Worm (Caenorhabditis elegans) whole organism, L4 larva: ENCODE measurements around the gene mfsd-13.2.
A peak's percentile ranks its signal among the peaks of the same experiment; 100 is the strongest.

Experiments
- F10B5.3 ChIP-seq: sonication (generic microtip); optimal IDR thresholded peaks from 2 replicates; lab custom pipeline; 2016; ENCODE audit warnings: mild to moderate bottlenecking, missing genetic modification characterization, missing compliant biosample characterization
- Y105C5A.15 ChIP-seq: fragments of 200-800 bp; sonication (Bioruptor generic); IDR thresholded peaks from 2 replicates; pipeline ENCODE4 v1.3.6; 2022; ENCODE audit warnings: missing genetic modification characterization, missing compliant biosample characterization
- aha-1 ChIP-seq: fragments of 150-350 bp; peaks from one replicate; lab custom pipeline; 2014; ENCODE audit warnings: missing biosample characterization, missing genetic modification characterization
- ceh-20 ChIP-seq: fragments of 200-800 bp; sonication (Bioruptor generic); IDR thresholded peaks from 2 replicates; pipeline ENCODE4 v1.3.6; 2022; ENCODE audit warnings: missing genetic modification reagents, missing genetic modification characterization, missing compliant biosample characterization
- ceh-28 ChIP-seq: fragments of 150-350 bp; optimal IDR thresholded peaks from 2 replicates; lab custom pipeline; 2014; ENCODE audit warnings: missing biosample characterization, missing genetic modification reagents, missing genetic modification characterization
- ceh-62 ChIP-seq: sonication (generic microtip); optimal IDR thresholded peaks from 2 replicates; lab custom pipeline; 2017; ENCODE audit warnings: missing biosample characterization, missing genetic modification characterization
- ceh-82 ChIP-seq: sonication (generic microtip); optimal IDR thresholded peaks from 2 replicates; lab custom pipeline; 2017; ENCODE audit warnings: missing biosample characterization, missing genetic modification characterization
- ces-1 ChIP-seq: fragments of 150-350 bp; sonication (generic microtip); optimal IDR thresholded peaks from 4 replicates; lab custom pipeline; 2014; ENCODE audit warnings: missing biosample characterization, missing genetic modification reagents, missing genetic modification characterization
- ctbp-1 ChIP-seq: fragments of 200-800 bp; sonication (Bioruptor generic); IDR thresholded peaks from 2 replicates; pipeline ENCODE4 v1.3.6; 2022; ENCODE audit warnings: missing genetic modification reagents, missing genetic modification characterization, missing compliant biosample characterization
- daf-16 ChIP-seq, 3 experiments: sonication (generic microtip); optimal IDR thresholded peaks; 2 replicates each; lab custom pipeline; 2016 to 2017; ENCODE audit warnings: missing genetic modification characterization in 3 of 3, missing genetic modification reagents in 3 of 3, mild to moderate bottlenecking in 2 of 3, missing compliant biosample characterization in 2 of 3, missing biosample characterization in 1 of 3, moderate library complexity in 1 of 3
- duxl-1 ChIP-seq: sonication (generic microtip); optimal IDR thresholded peaks from 2 replicates; lab custom pipeline; 2016; ENCODE audit warnings: mild to moderate bottlenecking, missing genetic modification characterization, moderate library complexity, missing compliant biosample characterization; ENCODE audit not compliant: poor library complexity
- dve-1 ChIP-seq: sonication (generic microtip); optimal IDR thresholded peaks from 2 replicates; lab custom pipeline; 2017; ENCODE audit warnings: antibody characterized with exemption, mild to moderate bottlenecking, missing genetic modification characterization, missing compliant biosample characterization; ENCODE audit not compliant: insufficient read depth
- fos-1 ChIP-seq: fragments of 150-350 bp; optimal IDR thresholded peaks from 2 replicates; lab custom pipeline; 2014; ENCODE audit warnings: missing biosample characterization, missing genetic modification characterization
- gei-8 ChIP-seq: fragments of 200-800 bp; sonication (Bioruptor generic); optimal IDR thresholded peaks from 2 replicates; lab custom pipeline; 2018; ENCODE audit warnings: mild to moderate bottlenecking, missing genetic modification characterization, missing compliant biosample characterization
- hif-1 ChIP-seq, 2 experiments: sonication (generic microtip); optimal IDR thresholded peaks; 2 replicates each; lab custom pipeline; 2016 to 2017; ENCODE audit warnings: missing compliant biosample characterization in 2 of 2, missing genetic modification characterization in 2 of 2, missing genetic modification reagents in 2 of 2, missing genotype in 2 of 2, mild to moderate bottlenecking in 1 of 2
- hlh-11 ChIP-seq: fragments of 200-800 bp; sonication (Bioruptor generic); optimal IDR thresholded peaks from 2 replicates; lab custom pipeline; 2018; ENCODE audit warnings: mild to moderate bottlenecking, missing genetic modification characterization, missing compliant biosample characterization
- lsy-2 ChIP-seq, 2 experiments: fragments of 150-350 bp in 1 of 2; sonication (generic microtip) in 1 of 2; optimal IDR thresholded peaks; 2 replicates each; lab custom pipeline; 2014 to 2017; ENCODE audit warnings: missing biosample characterization in 2 of 2, missing genetic modification characterization in 2 of 2
- mdl-1 ChIP-seq, 2 experiments: fragments of 150-350 bp in 1 of 2; sonication (generic microtip) in 1 of 2; optimal IDR thresholded peaks; 2 replicates each; lab custom pipeline; 2014 to 2017; ENCODE audit warnings: missing biosample characterization in 2 of 2, missing genetic modification characterization in 2 of 2
- mdt-29 ChIP-seq: fragments of 200-800 bp; sonication (Bioruptor generic); IDR thresholded peaks from 2 replicates; pipeline ENCODE4 v1.3.6; 2022; ENCODE audit warnings: missing genetic modification reagents, missing genetic modification characterization, missing compliant biosample characterization
- mes-2 ChIP-seq: sonication (generic microtip); optimal IDR thresholded peaks from 2 replicates; lab custom pipeline; 2016; ENCODE audit warnings: missing genotype, mild to moderate bottlenecking, missing genetic modification characterization, missing compliant biosample characterization; ENCODE audit not compliant: poor library complexity, severe bottlenecking
- nhr-10 ChIP-seq: fragments of 150-350 bp; optimal IDR thresholded peaks from 2 replicates; lab custom pipeline; 2014; ENCODE audit warnings: missing biosample characterization, missing genetic modification characterization
- nhr-111 ChIP-seq: fragments of 200-800 bp; sonication (Bioruptor generic); optimal IDR thresholded peaks from 2 replicates; lab custom pipeline; 2018; ENCODE audit warnings: mild to moderate bottlenecking, missing genetic modification characterization, missing compliant biosample characterization
- nhr-28 ChIP-seq: fragments of 150-350 bp; optimal IDR thresholded peaks from 2 replicates; lab custom pipeline; 2014; ENCODE audit warnings: missing biosample characterization, missing genetic modification characterization
- nhr-76 ChIP-seq: fragments of 150-350 bp; optimal IDR thresholded peaks from 2 replicates; lab custom pipeline; 2014; ENCODE audit warnings: missing biosample characterization, missing genetic modification characterization
- nhr-77 ChIP-seq: fragments of 150-350 bp; optimal IDR thresholded peaks from 2 replicates; lab custom pipeline; 2014; ENCODE audit warnings: missing biosample characterization, missing genetic modification characterization
- pha-4 ChIP-seq, 2 experiments: fragments of 150-350 bp in 1 of 2; fragments of 200-800 bp in 1 of 2; sonication (Bioruptor generic) in 1 of 2; IDR thresholded peaks in 1 of 2; optimal IDR thresholded peaks in 1 of 2; 2 replicates each; pipeline versions ENCODE4 v1.3.6 to Lab custom; 2014 to 2022; ENCODE audit warnings: missing genetic modification characterization in 2 of 2, missing genetic modification reagents in 2 of 2, missing biosample characterization in 1 of 2, missing compliant biosample characterization in 1 of 2
- rbr-2 ChIP-seq: sonication (generic microtip); optimal IDR thresholded peaks from 2 replicates; lab custom pipeline; 2016; ENCODE audit warnings: missing genotype, missing genetic modification characterization, missing compliant biosample characterization
- skn-1 ChIP-seq: fragments of 150-350 bp; optimal IDR thresholded peaks from 2 replicates; lab custom pipeline; 2014; ENCODE audit warnings: missing biosample characterization, missing genetic modification characterization
- unc-62 ChIP-seq, 3 experiments: fragments of 150-350 bp in 1 of 3; sonication (generic microtip); optimal IDR thresholded peaks in 2 of 3; peaks in 1 of 3; 1 replicate in 1 of 3; 2 replicates in 2 of 3; lab custom pipeline; 2014 to 2017; ENCODE audit warnings: missing biosample characterization in 3 of 3, missing genetic modification characterization in 3 of 3, missing genetic modification reagents in 3 of 3, missing genotype in 1 of 3
- zfp-2 ChIP-seq: sonication (generic microtip); optimal IDR thresholded peaks from 2 replicates; lab custom pipeline; 2016; ENCODE audit warnings: mild to moderate bottlenecking, missing genetic modification characterization, missing compliant biosample characterization
- ztf-7 ChIP-seq: fragments of 150-350 bp; optimal IDR thresholded peaks from 2 replicates; lab custom pipeline; 2014; ENCODE audit warnings: missing biosample characterization, missing genetic modification characterization

Gene mfsd-13.2

ce11 chrII:7196040-7196439 lies 30.4 kb upstream of the mfsd-13.2 start, which contains the start of gene maoc-1:
Gene maoc-1, plus strand, starts transcription at chrII:7196276.
- TF ChIP-seq mes-2 (tag; lab: Kevin White, UChicago) (peak; percentile 7), dve-1 (tag; lab: Kevin White, UChicago) (peak; percentile 24), daf-16 (GFP tag; optimal IDR thresholded peaks at IDR 0.05; lab: Kevin White, UChicago) (no peak), daf-16 (tag; optimal IDR thresholded peaks at IDR 0.05; lab: Kevin White, UChicago) (peak; percentile 75), mdl-1 (tag; optimal IDR thresholded peaks at IDR 0.05; lab: Kevin White, UChicago) (peak in 1 of 2 experiments; percentile 21), hlh-11 (tag; lab: Kevin White, UChicago) (peak; percentile 33), pha-4 (GFP tag; IDR thresholded peaks at IDR 0.05; lab: Robert Waterston, UW) (0 out of 2 replicates have a peak, but pooled peaks have one; percentile 40), pha-4 (tag; optimal IDR thresholded peaks at IDR 0.05; lab: Kevin White, UChicago) (no peak), lsy-2 (tag; optimal IDR thresholded peaks at IDR 0.05; lab: Kevin White, UChicago) (peak in 1 of 2 experiments; percentile 5), nhr-77 (tag; lab: Kevin White, UChicago) (peak; percentile 37), unc-62 (GFP tag; optimal IDR thresholded peaks at IDR 0.05 in 1 of 2; lab: Kevin White, UChicago) (no peak), unc-62 (tag; optimal IDR thresholded peaks at IDR 0.05; lab: Kevin White, UChicago) (no peak), hif-1 (tag; optimal IDR thresholded peaks at IDR 0.05; lab: Kevin White, UChicago) (no peak), mdt-29 (GFP tag; lab: Robert Waterston, UW) (no peak), nhr-28 (tag; lab: Kevin White, UChicago) (peak; percentile 95), nhr-10 (tag; lab: Kevin White, UChicago) (no peak), duxl-1 (tag; lab: Kevin White, UChicago) (no peak)

ce11 chrII:7195541-7195940 lies 29.9 kb upstream of the mfsd-13.2 start, which contains the start of gene acdh-12:
Gene acdh-12, minus strand, starts transcription at chrII:7195641.
- TF ChIP-seq skn-1 (tag; lab: Kevin White, UChicago): no peak
- TF ChIP-seq fos-1 (tag; lab: Kevin White, UChicago): no peak
- TF ChIP-seq ceh-82 (tag; lab: Kevin White, UChicago): no peak

ce11 chrII:7189120-7189519 lies 23.5 kb upstream of the mfsd-13.2 start, which contains the start of gene E04F6.4:
Gene E04F6.4, plus strand, starts transcription at chrII:7189420.
- TF ChIP-seq ztf-7 (no peak), gei-8 (no peak), duxl-1 (tag; lab: Kevin White, UChicago) (no peak), F10B5.3 (tag; lab: Kevin White, UChicago) (no peak), ceh-28 (tag; lab: Kevin White, UChicago) (no peak), ceh-62 (no peak), zfp-2 (tag; lab: Kevin White, UChicago) (no peak), Y105C5A.15 (GFP tag; lab: Robert Waterston, UW) (no peak), hif-1 (tag; optimal IDR thresholded peaks at IDR 0.05; lab: Kevin White, UChicago) (no peak), nhr-76 (tag; lab: Kevin White, UChicago) (no peak), ces-1 (no peak), rbr-2 (tag; lab: Kevin White, UChicago) (no peak), ctbp-1 (no peak)

- no peak for TF ChIP-seq ctbp-1
- TF ChIP-seq nhr-111 (GFP tag; lab: Kevin White, UChicago): no peak
- no peak for TF ChIP-seq ceh-20
- TF ChIP-seq, all 104 proteins: peak for 0
These were observed 21.5 kb upstream of the mfsd-13.2 start, which contains the start of gene C27H5.6 for ce11 chrII:7187110-7187509. Gene C27H5.6, minus strand, starts transcription at chrII:7187210.

DNA sequence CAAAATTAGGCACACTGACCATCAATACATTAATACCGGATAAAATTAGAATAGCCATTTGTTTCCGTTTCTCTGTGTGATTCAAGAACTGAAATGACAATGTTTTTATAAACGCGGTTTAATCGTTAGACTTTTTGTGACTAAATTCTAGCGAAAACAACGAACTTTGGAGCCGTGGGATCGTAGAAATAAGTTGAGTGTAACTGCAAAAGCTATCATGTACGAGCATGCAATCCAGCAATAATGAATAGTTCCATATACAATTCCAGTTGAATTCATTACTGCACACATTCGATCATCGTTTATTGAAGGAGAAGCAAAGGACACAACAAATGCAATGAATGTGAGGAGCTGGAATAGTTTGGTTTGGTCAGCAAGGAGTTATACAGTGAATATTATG lies 20.5 kb upstream of the mfsd-13.2 start:
- TF ChIP-seq aha-1 (tag; lab: Kevin White, UChicago) (peak; percentile 26), unc-62 (GFP tag; optimal IDR thresholded peaks at IDR 0.05 in 1 of 2; lab: Kevin White, UChicago) (peak in 1 of 2 experiments; percentile 97), unc-62 (tag; optimal IDR thresholded peaks at IDR 0.05; lab: Kevin White, UChicago) (no peak), mdl-1 (tag; optimal IDR thresholded peaks at IDR 0.05; lab: Kevin White, UChicago) (no peak)
